Worm (Caenorhabditis elegans) whole organism, late embryonic: ENCODE results near the gene snrp-200.
A peak's percentile ranks its signal among the peaks of the same experiment; 100 is the strongest.
"Not testable (repeated sequence)": the region's sequence is repeated elsewhere in the genome, so short reads cannot be mapped to it uniquely, and the experiment has no call there.

Source experiments
- C08G9.2 ChIP-seq: sonication (generic microtip); optimal IDR thresholded peaks from 2 replicates; lab custom pipeline; 2016; ENCODE audit warnings: mild to moderate bottlenecking, missing genetic modification characterization, moderate library complexity, missing compliant biosample characterization
- F13H6.1 ChIP-seq: sonication (generic microtip); optimal IDR thresholded peaks from 2 replicates; lab custom pipeline; 2016; ENCODE audit warnings: missing genetic modification characterization, missing compliant biosample characterization
- ceh-18 ChIP-seq: sonication (generic microtip); optimal IDR thresholded peaks from 2 replicates; lab custom pipeline; 2016; ENCODE audit warnings: missing genetic modification characterization, missing compliant biosample characterization
- ceh-22 ChIP-seq: sonication (generic microtip); optimal IDR thresholded peaks from 2 replicates; lab custom pipeline; 2017; ENCODE audit warnings: missing biosample characterization, missing genetic modification characterization
- ceh-45 ChIP-seq: fragments of 200-800 bp; sonication (Bioruptor generic); IDR thresholded peaks from 2 replicates; pipeline ENCODE4 v1.3.6; 2022; ENCODE audit warnings: missing genetic modification reagents, missing genetic modification characterization, missing compliant biosample characterization
- ceh-48 ChIP-seq: sonication (generic microtip); optimal IDR thresholded peaks from 2 replicates; lab custom pipeline; 2016; ENCODE audit warnings: missing genetic modification characterization, inconsistent platforms, missing compliant biosample characterization
- che-1 ChIP-seq: sonication (generic microtip); optimal IDR thresholded peaks from 2 replicates; lab custom pipeline; 2016; ENCODE audit warnings: mild to moderate bottlenecking, missing genetic modification characterization, missing compliant biosample characterization
- dve-1 ChIP-seq: sonication (generic microtip); optimal IDR thresholded peaks from 2 replicates; lab custom pipeline; 2017; ENCODE audit warnings: antibody characterized with exemption, mild to moderate bottlenecking, missing genetic modification characterization, missing compliant biosample characterization
- elt-2 ChIP-seq: sonication (generic microtip); optimal IDR thresholded peaks from 2 replicates; lab custom pipeline; 2016; ENCODE audit warnings: missing genetic modification reagents, missing genetic modification characterization, missing compliant biosample characterization
- elt-4 ChIP-seq: sonication (generic microtip); optimal IDR thresholded peaks from 2 replicates; lab custom pipeline; 2016; ENCODE audit warnings: missing genetic modification characterization, missing compliant biosample characterization
- ets-4 ChIP-seq: sonication (generic microtip); optimal IDR thresholded peaks from 2 replicates; lab custom pipeline; 2016; ENCODE audit warnings: missing genetic modification characterization, missing compliant biosample characterization
- eyg-1 ChIP-seq: sonication (generic microtip); optimal IDR thresholded peaks from 2 replicates; lab custom pipeline; 2016; ENCODE audit warnings: missing genotype, missing genetic modification characterization, missing compliant biosample characterization
- gmeb-2 ChIP-seq: sonication (generic microtip); optimal IDR thresholded peaks from 2 replicates; lab custom pipeline; 2016; ENCODE audit warnings: missing genetic modification characterization, inconsistent platforms, missing compliant biosample characterization
- hlh-30 ChIP-seq: sonication (generic microtip); optimal IDR thresholded peaks from 2 replicates; lab custom pipeline; 2017; ENCODE audit warnings: antibody characterized with exemption, missing genetic modification characterization, missing compliant biosample characterization; ENCODE audit not compliant: insufficient read depth
- hlh-6 ChIP-seq: sonication (generic microtip); optimal IDR thresholded peaks from 2 replicates; lab custom pipeline; 2016; ENCODE audit warnings: missing genotype, missing genetic modification characterization, missing compliant biosample characterization
- hlh-8 ChIP-seq: sonication (generic microtip); optimal IDR thresholded peaks from 2 replicates; lab custom pipeline; 2016; ENCODE audit warnings: missing genotype, missing genetic modification characterization, missing compliant biosample characterization
- lin-11 ChIP-seq: fragments of 200-800 bp; sonication (Bioruptor generic); optimal IDR thresholded peaks from 2 replicates; lab custom pipeline; 2018; ENCODE audit warnings: mild to moderate bottlenecking, missing genetic modification characterization, missing compliant biosample characterization
- madf-2 ChIP-seq: sonication (generic microtip); optimal IDR thresholded peaks from 2 replicates; lab custom pipeline; 2017; ENCODE audit warnings: missing genetic modification characterization, missing compliant biosample characterization
- pag-3 ChIP-seq: sonication (generic microtip); optimal IDR thresholded peaks from 2 replicates; lab custom pipeline; 2016; ENCODE audit warnings: missing compliant biosample characterization, missing genetic modification characterization, borderline replicate concordance
- pha-2 ChIP-seq: sonication (generic microtip); optimal IDR thresholded peaks from 2 replicates; lab custom pipeline; 2017; ENCODE audit warnings: mild to moderate bottlenecking, missing genetic modification characterization, missing compliant biosample characterization
- ref-2 ChIP-seq: sonication (generic microtip); optimal IDR thresholded peaks from 2 replicates; lab custom pipeline; 2016; ENCODE audit warnings: missing genetic modification characterization, missing compliant biosample characterization
- sox-2 ChIP-seq: fragments of 200-800 bp; sonication (Bioruptor generic); IDR thresholded peaks from 2 replicates; pipeline ENCODE4 v1.3.6; 2022; ENCODE audit warnings: missing genetic modification reagents, missing genetic modification characterization, missing compliant biosample characterization
- syd-9 ChIP-seq: sonication (generic microtip); optimal IDR thresholded peaks from 2 replicates; lab custom pipeline; 2016; ENCODE audit warnings: mild to moderate bottlenecking, missing genetic modification characterization, moderate library complexity, missing compliant biosample characterization
- unc-3 ChIP-seq, 2 experiments: fragments of 200-800 bp in 1 of 2; sonication (Bioruptor generic) in 1 of 2; sonication (generic microtip) in 1 of 2; conservative IDR thresholded peaks in 1 of 2; optimal IDR thresholded peaks in 1 of 2; 2 replicates each; pipeline versions ENCODE4 v1.3.6 to Lab custom; 2016 to 2022; ENCODE audit warnings: missing compliant biosample characterization in 2 of 2, missing genetic modification characterization in 2 of 2, missing genetic modification reagents in 1 of 2
- unc-42 ChIP-seq: sonication (generic microtip); optimal IDR thresholded peaks from 2 replicates; lab custom pipeline; 2016; ENCODE audit warnings: missing genotype, missing genetic modification characterization, missing compliant biosample characterization

Gene snrp-200

ce11 chrII:12768167-12768712 lies 31.5 kb upstream of the snrp-200 start, which contains the start of the genes vps-2 and tiar-2:
Gene vps-2 (minus strand): TSS chrII:12768217.
Gene tiar-2 (plus strand): TSS chrII:12768686.
- TF ChIP-seq ceh-18 (tag; lab: Kevin White, UChicago) (no peak), sox-2 (GFP tag; lab: Robert Waterston, UW) (no peak), lin-11 (tag; lab: Kevin White, UChicago) (no peak), hlh-6 (no peak), eyg-1 (tag; lab: Kevin White, UChicago) (no peak), ceh-22 (tag; lab: Kevin White, UChicago) (no peak), gmeb-2 (tag; lab: Kevin White, UChicago) (no peak), ceh-48 (peak; percentile 59), ceh-45 (GFP tag; lab: Robert Waterston, UW) (no peak), unc-42 (peak; percentile 73), ets-4 (tag; lab: Kevin White, UChicago) (no peak), elt-2 (tag; lab: Kevin White, UChicago) (peak; percentile 13), hlh-8 (tag; lab: Kevin White, UChicago) (no peak), C08G9.2 (tag; lab: Kevin White, UChicago) (no peak)

- TF ChIP-seq dve-1 (tag; lab: Kevin White, UChicago) = no peak
- no peak for TF ChIP-seq syd-9 (tag; lab: Kevin White, UChicago)
- no peak for TF ChIP-seq unc-3 (GFP tag; conservative IDR thresholded peaks at IDR 0.05; lab: Robert Waterston, UW)
- TF ChIP-seq unc-3 (tag; optimal IDR thresholded peaks at IDR 0.05; lab: Kevin White, UChicago) = no peak
- TF ChIP-seq hlh-6 = peak; percentile 70
- TF ChIP-seq F13H6.1 (tag; lab: Kevin White, UChicago) = no peak
Observed at ce11 chrII:12767258-12767824, 30.6 kb upstream of the snrp-200 start.

ce11 chrII:12766443-12767188 lies 29.9 kb upstream of the snrp-200 start:
- no peak for TF ChIP-seq pag-3 (tag; lab: Kevin White, UChicago)
- peak; percentile 30 for TF ChIP-seq hlh-30 (tag; lab: Kevin White, UChicago)
- TF ChIP-seq ceh-48 = peak; percentile 23
- peak; percentile 5 for TF ChIP-seq ref-2

ce11 chrII:12764476-12764875 lies 27.8 kb upstream of the snrp-200 start:
- TF ChIP-seq ceh-48 (no peak), hlh-6 (peak; percentile 67)

- TF ChIP-seq eyg-1 (tag; lab: Kevin White, UChicago) = no peak
Observed at ce11 chrII:12760497-12760896, 23.8 kb upstream of the snrp-200 start, which contains the start of gene cnp-2. Gene cnp-2 (plus strand): TSS chrII:12760797.

ce11 chrII:12756180-12756579 lies 19.5 kb upstream of the snrp-200 start, which contains the start of the genes Y46G5A.7 and Y46G5A.8:
Gene Y46G5A.7 (minus strand): TSS chrII:12756332.
Gene Y46G5A.8 (plus strand): TSS chrII:12756338.
- TF ChIP-seq che-1 (tag; lab: Kevin White, UChicago) = no peak
- no peak for TF ChIP-seq madf-2

- not testable (repeated sequence) for TF ChIP-seq elt-4; pha-2; ceh-45 (GFP tag; lab: Robert Waterston, UW)
- TF ChIP-seq, all 69 proteins: peak for 0; not testable (repeated sequence) for 69
Observed at ce11 chrII:12753725-12754124, 17.0 kb upstream of the snrp-200 start, which contains the start of gene Y46G5A.39. Gene Y46G5A.39 (minus strand): TSS chrII:12753825.
